Fruit fly (Drosophila melanogaster) whole organism, pupa: Measurements from ENCODE around the gene Elba1.

Experiments
- CG10348 ChIP-seq: fragments of 200-800 bp; sonication (Bioruptor generic); IDR thresholded peaks from 2 replicates; pipeline ENCODE4 v1.3.6; 2022; ENCODE audit warnings: missing biosample characterization, missing genetic modification characterization
- CG14655 ChIP-seq: fragments of 200-800 bp; sonication (Bioruptor generic); optimal IDR thresholded peaks from 3 replicates; lab custom pipeline; 2017; ENCODE audit warnings: mild to moderate bottlenecking, missing biosample characterization, missing genetic modification reagents, missing genetic modification characterization
- CG15710 ChIP-seq: fragments of 200-800 bp; sonication (Bioruptor generic); optimal IDR thresholded peaks from 2 replicates; lab custom pipeline; 2018; ENCODE audit warnings: missing biosample characterization, mild to moderate bottlenecking, missing genetic modification characterization, moderate library complexity
- CG17806 ChIP-seq: fragments of 200-800 bp; sonication (Bioruptor generic); optimal IDR thresholded peaks from 2 replicates; lab custom pipeline; 2018; ENCODE audit warnings: missing biosample characterization, mild to moderate bottlenecking, missing genetic modification characterization, moderate library complexity
- CG32121 ChIP-seq: fragments of 200-800 bp; sonication (Bioruptor generic); IDR thresholded peaks from 2 replicates; pipeline ENCODE4 v1.3.6; 2022; ENCODE audit warnings: missing biosample characterization, missing genetic modification characterization
- CG34367 ChIP-seq: fragments of 200-800 bp; sonication (Bioruptor generic); optimal IDR thresholded peaks from 2 replicates; lab custom pipeline; 2018; ENCODE audit warnings: missing biosample characterization, mild to moderate bottlenecking, missing genetic modification characterization
- CG4496 ChIP-seq: fragments of 200-800 bp; sonication (Bioruptor generic); IDR thresholded peaks from 3 replicates; pipeline ENCODE4 v1.3.6; 2022; ENCODE audit warnings: missing biosample characterization, missing genetic modification characterization
- CG8159 ChIP-seq: fragments of 200-800 bp; sonication (Bioruptor generic); optimal IDR thresholded peaks from 3 replicates; lab custom pipeline; 2018; ENCODE audit warnings: missing biosample characterization, mild to moderate bottlenecking, missing genetic modification characterization, moderate library complexity
- D1 ChIP-seq: fragments of 200-800 bp; sonication (Bioruptor generic); optimal IDR thresholded peaks from 2 replicates; lab custom pipeline; 2018; ENCODE audit warnings: missing biosample characterization, mild to moderate bottlenecking, missing genetic modification characterization, moderate library complexity
- EcR ChIP-seq: fragments of 200-800 bp; sonication (Bioruptor generic); optimal IDR thresholded peaks from 3 replicates; lab custom pipeline; 2019; ENCODE audit warnings: missing biosample characterization, missing genetic modification characterization, mild to moderate bottlenecking, moderate library complexity, missing genetic modification reagents
- Ets98B ChIP-seq: fragments of 200-800 bp; sonication (Bioruptor generic); IDR thresholded peaks from 2 replicates; pipeline ENCODE4 v1.3.6; 2022; ENCODE audit warnings: missing biosample characterization, missing genetic modification characterization
- Snoo ChIP-seq: fragments of 200-800 bp; sonication (Bioruptor generic); optimal IDR thresholded peaks from 3 replicates; lab custom pipeline; 2017; ENCODE audit warnings: missing biosample characterization, mild to moderate bottlenecking, missing genetic modification characterization, inconsistent platforms
- fd96Ca ChIP-seq: fragments of 200-800 bp; sonication (Bioruptor generic); IDR thresholded peaks from 3 replicates; pipeline ENCODE4 v1.3.6; 2022; ENCODE audit warnings: missing biosample characterization, missing genetic modification characterization
- rn ChIP-seq: fragments of 200-800 bp; sonication (Bioruptor generic); IDR thresholded peaks from 2 replicates; pipeline ENCODE4 v1.3.6; 2022; ENCODE audit warnings: missing biosample characterization, missing genetic modification characterization

DNA sequence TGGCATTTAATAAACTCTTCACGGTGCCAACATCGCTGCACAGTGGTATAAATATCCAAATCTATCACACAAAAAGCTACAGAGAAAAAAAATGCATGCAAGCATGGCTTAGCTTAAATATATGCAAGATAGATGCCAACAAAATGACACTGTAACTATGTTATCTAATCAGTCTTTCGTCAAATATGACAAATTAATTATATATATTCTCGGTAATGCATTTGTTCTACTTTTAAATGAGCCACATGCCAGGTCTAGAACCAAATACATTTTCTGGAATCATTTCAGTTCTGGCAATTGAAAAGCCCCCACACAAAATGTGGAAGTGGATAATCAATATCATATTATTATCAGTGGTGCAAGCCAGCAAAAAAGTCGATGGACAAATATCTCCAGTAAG lies 43.3 kb downstream of the Elba1 start, which contains the start of gene BG642163:
- TF ChIP-seq CG4496 (GFP tag; lab: Robert Waterston, UW) (no peak), rn (GFP tag; lab: Robert Waterston, UW) (no peak), EcR (no peak), Snoo (tag; lab: Kevin White, UChicago) (no peak), CG34367 (tag; lab: Kevin White, UChicago) (no peak), CG10348 (GFP tag; lab: Robert Waterston, UW) (no peak), CG17806 (no peak), CG8159 (tag; lab: Kevin White, UChicago) (no peak), Ets98B (no peak), CG32121 (no peak), CG14655 (GFP tag; lab: Kevin White, UChicago) (no peak), fd96Ca (GFP tag; lab: Robert Waterston, UW) (no peak), CG15710 (tag; lab: Kevin White, UChicago) (no peak), D1 (tag; lab: Kevin White, UChicago) (no peak)
